Fruit fly (Drosophila melanogaster) whole organism, embryonic: ENCODE results near the gene eIF4G2.

ENCODE experiments used
- CG11247 ChIP-seq: fragments of 200-800 bp; sonication (Bioruptor generic); IDR thresholded peaks from 2 replicates; pipeline ENCODE4 v1.3.6; 2022; ENCODE audit warnings: missing biosample characterization, missing genetic modification characterization
- CG11696 ChIP-seq: fragments of 200-800 bp; sonication (Bioruptor generic); IDR thresholded peaks from 2 replicates; pipeline ENCODE4 v1.3.6; 2022; ENCODE audit warnings: missing biosample characterization, missing genetic modification characterization
- CG17568 ChIP-seq: fragments of 200-800 bp; sonication (Bioruptor generic); optimal IDR thresholded peaks from 2 replicates; lab custom pipeline; 2018; ENCODE audit warnings: missing biosample characterization, mild to moderate bottlenecking, missing genetic modification characterization, moderate library complexity
- CG17912 ChIP-seq: fragments of 200-800 bp; sonication (Bioruptor generic); optimal IDR thresholded peaks from 2 replicates; lab custom pipeline; 2018; ENCODE audit warnings: missing biosample characterization, mild to moderate bottlenecking, missing genetic modification characterization
- CG18764 ChIP-seq: fragments of 200-800 bp; sonication (Bioruptor generic); optimal IDR thresholded peaks from 3 replicates; lab custom pipeline; 2016; ENCODE audit warnings: missing biosample characterization, missing genetic modification characterization
- CG2712 ChIP-seq: fragments of 200-800 bp; optimal IDR thresholded peaks from 3 replicates; lab custom pipeline; 2019; ENCODE audit warnings: missing biosample characterization, mild to moderate bottlenecking, missing genetic modification characterization, moderate library complexity
- CG2889 ChIP-seq: fragments of 200-800 bp; sonication (Bioruptor generic); IDR thresholded peaks from 3 replicates; pipeline ENCODE4 v1.3.6; 2022; ENCODE audit warnings: missing biosample characterization, missing genetic modification characterization
- CG3163 ChIP-seq: fragments of 200-800 bp; sonication (Bioruptor generic); optimal IDR thresholded peaks from 3 replicates; lab custom pipeline; 2016; ENCODE audit warnings: missing biosample characterization, missing genetic modification characterization
- CG32532 ChIP-seq: fragments of 200-800 bp; sonication (Bioruptor generic); IDR thresholded peaks from 2 replicates; pipeline ENCODE4 v1.3.6; 2022; ENCODE audit warnings: missing biosample characterization, missing genetic modification characterization
- CG3838 ChIP-seq: fragments of 200-800 bp; sonication (Bioruptor generic); optimal IDR thresholded peaks from 3 replicates; lab custom pipeline; 2016; ENCODE audit warnings: missing biosample characterization, missing genetic modification characterization
- CG4617 ChIP-seq: fragments of 200-800 bp; sonication (Bioruptor generic); optimal IDR thresholded peaks from 3 replicates; lab custom pipeline; 2016; ENCODE audit warnings: missing biosample characterization, missing genetic modification characterization, borderline replicate concordance
- CG4820 ChIP-seq: fragments of 200-800 bp; sonication (Bioruptor generic); optimal IDR thresholded peaks from 3 replicates; lab custom pipeline; 2016; ENCODE audit warnings: missing biosample characterization, missing genetic modification characterization
- CG6854 ChIP-seq: fragments of 200-800 bp; sonication (Bioruptor generic); optimal IDR thresholded peaks from 3 replicates; lab custom pipeline; 2017; ENCODE audit warnings: missing biosample characterization, mild to moderate bottlenecking, missing genetic modification characterization
- CG7839 ChIP-seq: fragments of 200-800 bp; sonication (Bioruptor generic); optimal IDR thresholded peaks from 3 replicates; lab custom pipeline; 2018; ENCODE audit warnings: missing biosample characterization, mild to moderate bottlenecking, missing genetic modification characterization, moderate library complexity
- CG8290 ChIP-seq, 3 experiments: fragments of 200-800 bp; sonication (Bioruptor generic); optimal IDR thresholded peaks; 2 replicates each; lab custom pipeline; 2016 to 2019; ENCODE audit warnings: missing biosample characterization in 3 of 3, missing genetic modification characterization in 3 of 3, mild to moderate bottlenecking in 2 of 3, moderate library complexity in 1 of 3
- CG9437 ChIP-seq: fragments of 200-800 bp; sonication (Bioruptor generic); optimal IDR thresholded peaks from 2 replicates; lab custom pipeline; 2018; ENCODE audit warnings: missing biosample characterization, mild to moderate bottlenecking, missing genetic modification characterization
- CTCF ChIP-seq: fragments of 200-800 bp; sonication (Bioruptor generic); optimal IDR thresholded peaks from 2 replicates; lab custom pipeline; 2017; ENCODE audit warnings: missing biosample characterization, mild to moderate bottlenecking, missing genetic modification characterization, moderate library complexity
- D ChIP-seq, 2 experiments: fragments of 200-800 bp in 1 of 2; fragments of >200 bp in 1 of 2; sonication (Bioruptor generic) in 1 of 2; optimal IDR thresholded peaks; 2 replicates in 1 of 2; 3 replicates in 1 of 2; lab custom pipeline; 2017; ENCODE audit warnings: mild to moderate bottlenecking in 1 of 2, missing biosample characterization in 1 of 2, missing genetic modification characterization in 1 of 2, missing genetic modification reagents in 1 of 2
- Dek ChIP-seq: fragments of 200-800 bp; sonication (Bioruptor generic); optimal IDR thresholded peaks from 3 replicates; lab custom pipeline; 2019; ENCODE audit warnings: missing biosample characterization, mild to moderate bottlenecking, missing genetic modification characterization, moderate library complexity
- Dfd ChIP-seq, 2 experiments: fragments of >200 bp; optimal IDR thresholded peaks; 2 replicates each; lab custom pipeline; 2017; ENCODE audit warnings: missing biosample characterization in 2 of 2, missing genetic modification characterization in 2 of 2
- E2f2 ChIP-seq: fragments of 200-800 bp; sonication (Bioruptor generic); IDR thresholded peaks from 2 replicates; pipeline ENCODE4 v1.3.6; 2022; ENCODE audit warnings: missing biosample characterization, missing genetic modification characterization
- Gsc ChIP-seq: fragments of 200-800 bp; sonication (Bioruptor generic); IDR thresholded peaks from 2 replicates; pipeline ENCODE4 v1.3.6; 2022; ENCODE audit warnings: missing biosample characterization, missing genetic modification characterization
- Hand ChIP-seq: fragments of 200-800 bp; sonication (Bioruptor generic); optimal IDR thresholded peaks from 2 replicates; lab custom pipeline; 2017; ENCODE audit warnings: mild to moderate bottlenecking, missing biosample characterization, missing genetic modification reagents, missing genetic modification characterization
- Hey ChIP-seq: fragments of 200-800 bp; sonication (Bioruptor generic); optimal IDR thresholded peaks from 3 replicates; lab custom pipeline; 2018; ENCODE audit warnings: missing biosample characterization, mild to moderate bottlenecking, missing genetic modification characterization
- Hr3 ChIP-seq: fragments of 200-800 bp; sonication (Bioruptor generic); optimal IDR thresholded peaks from 3 replicates; lab custom pipeline; 2016; ENCODE audit warnings: missing biosample characterization, missing genetic modification characterization
- Jarid2 ChIP-seq: fragments of 200-800 bp; sonication (Bioruptor generic); optimal IDR thresholded peaks from 3 replicates; lab custom pipeline; 2017; ENCODE audit warnings: mild to moderate bottlenecking, missing biosample characterization, missing genetic modification reagents, missing genetic modification characterization
- MESR4 ChIP-seq: fragments of 200-800 bp; sonication (Bioruptor generic); optimal IDR thresholded peaks from 2 replicates; lab custom pipeline; 2018; ENCODE audit warnings: missing biosample characterization, mild to moderate bottlenecking, missing genetic modification characterization, moderate library complexity
- Max ChIP-seq: fragments of 200-800 bp; sonication (Bioruptor generic); optimal IDR thresholded peaks from 2 replicates; lab custom pipeline; 2016; ENCODE audit warnings: missing biosample characterization, mild to moderate bottlenecking, missing genetic modification characterization
- Meics ChIP-seq: fragments of 200-800 bp; sonication (Bioruptor generic); optimal IDR thresholded peaks from 2 replicates; lab custom pipeline; 2017; ENCODE audit warnings: missing biosample characterization, mild to moderate bottlenecking, missing genetic modification characterization
- NFAT ChIP-seq: fragments of 200-800 bp; sonication (Bioruptor generic); IDR thresholded peaks from 2 replicates; pipeline ENCODE4 v1.3.6; 2022; ENCODE audit warnings: missing biosample characterization, missing genetic modification characterization
- Oaz ChIP-seq: fragments of 200-800 bp; sonication (Bioruptor generic); IDR thresholded peaks from 2 replicates; pipeline ENCODE4 v1.3.6; 2022; ENCODE audit warnings: missing biosample characterization, missing genetic modification characterization
- Ptx1 ChIP-seq: fragments of 200-800 bp; sonication (Bioruptor generic); IDR thresholded peaks from 2 replicates; pipeline ENCODE4 v1.3.6; 2022; ENCODE audit warnings: missing biosample characterization, missing genetic modification characterization
- Sry-β ChIP-seq: fragments of 200-800 bp; sonication (Bioruptor generic); optimal IDR thresholded peaks from 2 replicates; lab custom pipeline; 2018; ENCODE audit warnings: missing biosample characterization, mild to moderate bottlenecking, missing genetic modification characterization, moderate library complexity
- Stat92E ChIP-seq, 3 experiments: fragments of >200 bp in 2 of 3; fragments of 200-800 bp in 1 of 3; sonication (Bioruptor generic) in 1 of 3; optimal IDR thresholded peaks; 2 replicates each; lab custom pipeline; 2017 to 2019; ENCODE audit warnings: missing biosample characterization in 3 of 3, missing genetic modification characterization in 3 of 3, mild to moderate bottlenecking in 1 of 3, moderate library complexity in 1 of 3
- Xbp1 ChIP-seq: fragments of 200-800 bp; sonication (Bioruptor generic); optimal IDR thresholded peaks from 3 replicates; lab custom pipeline; 2016; ENCODE audit warnings: missing biosample characterization, mild to moderate bottlenecking, missing genetic modification characterization
- Xrp1 ChIP-seq: fragments of 200-800 bp; sonication (Bioruptor generic); IDR thresholded peaks from 2 replicates; pipeline ENCODE4 v1.3.6; 2022; ENCODE audit warnings: missing biosample characterization, missing genetic modification characterization
- cg ChIP-seq: fragments of 200-800 bp; sonication (Bioruptor generic); optimal IDR thresholded peaks from 3 replicates; lab custom pipeline; 2019; ENCODE audit warnings: missing biosample characterization, mild to moderate bottlenecking, missing genetic modification characterization, moderate library complexity
- dysf ChIP-seq: fragments of 200-800 bp; sonication (Bioruptor generic); IDR thresholded peaks from 3 replicates; pipeline ENCODE4 v1.3.6; 2022; ENCODE audit warnings: missing biosample characterization, missing genetic modification characterization
- lab ChIP-seq: fragments of 200-800 bp; sonication (Bioruptor generic); optimal IDR thresholded peaks from 3 replicates; lab custom pipeline; 2017; ENCODE audit warnings: missing biosample characterization, missing genetic modification characterization, mild to moderate bottlenecking, moderate library complexity, missing genetic modification reagents
- lbe ChIP-seq: fragments of 200-800 bp; sonication (Bioruptor generic); optimal IDR thresholded peaks from 2 replicates; lab custom pipeline; 2016; ENCODE audit warnings: missing biosample characterization, mild to moderate bottlenecking, missing genetic modification characterization
- mirr ChIP-seq: fragments of 200-800 bp; sonication (Bioruptor generic); optimal IDR thresholded peaks from 3 replicates; lab custom pipeline; 2018; ENCODE audit warnings: missing biosample characterization, mild to moderate bottlenecking, missing genetic modification characterization
- pb ChIP-seq: fragments of 200-800 bp; sonication (Bioruptor generic); optimal IDR thresholded peaks from 3 replicates; lab custom pipeline; 2016; ENCODE audit warnings: missing biosample characterization, missing genetic modification characterization
- sens-2 ChIP-seq: fragments of 200-800 bp; sonication (Bioruptor generic); IDR thresholded peaks from 2 replicates; pipeline ENCODE4 v1.3.6; 2022; ENCODE audit warnings: missing biosample characterization, missing genetic modification characterization
- sisA ChIP-seq: fragments of 200-800 bp; sonication (Bioruptor generic); IDR thresholded peaks from 2 replicates; pipeline ENCODE4 v1.3.6; 2022; ENCODE audit warnings: missing biosample characterization, missing genetic modification characterization
- so ChIP-seq: fragments of 200-800 bp; sonication (Bioruptor generic); IDR thresholded peaks from 3 replicates; pipeline ENCODE4 v1.3.6; 2022; ENCODE audit warnings: missing biosample characterization, missing genetic modification characterization
- tio ChIP-seq: fragments of 200-800 bp; sonication (Bioruptor generic); optimal IDR thresholded peaks from 2 replicates; lab custom pipeline; 2017; ENCODE audit warnings: missing biosample characterization, missing genetic modification characterization, inconsistent platforms
- trh ChIP-seq: fragments of 200-800 bp; sonication (Bioruptor generic); optimal IDR thresholded peaks from 2 replicates; lab custom pipeline; 2016; ENCODE audit warnings: missing biosample characterization, missing genetic modification characterization

Gene eIF4G2

dm6 chr3R:23782456-23783402 is 36.3 kb downstream of the eIF4G2 start (continued):
- peak; percentile 91 for TF ChIP-seq CG4820 (GFP tag; lab: Kevin White, UChicago)
- TF ChIP-seq Hr3, result peak; percentile 89
- TF ChIP-seq CG32532 (GFP tag; lab: Robert Waterston, UW), result peak; percentile 30
- peak; percentile 89 for TF ChIP-seq sisA (GFP tag; lab: Robert Waterston, UW)
- peak; percentile 51 for TF ChIP-seq D (optimal IDR thresholded peaks at IDR 0.05; lab: Kevin White, UChicago)
- TF ChIP-seq D (GFP tag; optimal IDR thresholded peaks at IDR 0.05; lab: Kevin White, UChicago), result peak; percentile 96
- peak; percentile 85 for TF ChIP-seq tio (GFP tag; lab: Kevin White, UChicago)
- peak; percentile 81 for TF ChIP-seq Gsc (GFP tag; lab: Robert Waterston, UW)
- TF ChIP-seq cg (GFP tag; lab: Kevin White, UChicago), result peak; percentile 36
- TF ChIP-seq trh (GFP tag; lab: Kevin White, UChicago), result peak; percentile 75
- peak; percentile 54 for TF ChIP-seq Jarid2 (GFP tag; lab: Kevin White, UChicago)
- peak; percentile 73 for TF ChIP-seq lbe (GFP tag; lab: Kevin White, UChicago)
- TF ChIP-seq Xrp1 (GFP tag; lab: Robert Waterston, UW), result peak; percentile 95
- peak; percentile 29 for TF ChIP-seq MESR4 (GFP tag; lab: Kevin White, UChicago)
- TF ChIP-seq sens-2 (GFP tag; lab: Robert Waterston, UW), result peak; percentile 62
- TF ChIP-seq CG11247 (GFP tag; lab: Robert Waterston, UW), result peak; percentile 63
- TF ChIP-seq so, result 0 out of 3 replicates have a peak, but pooled peaks have one; percentile 28
- TF ChIP-seq Stat92E (GFP tag; optimal IDR thresholded peaks at IDR 0.05; lab: Kevin White, UChicago), result peak in 1 of 3 experiments; percentile 94
- TF ChIP-seq CG8290 (GFP tag; optimal IDR thresholded peaks at IDR 0.05; lab: Kevin White, UChicago), result peak; percentile 74
- TF ChIP-seq CG8290 (tag; optimal IDR thresholded peaks at IDR 0.05; lab: Kevin White, UChicago), result peak; percentile 79 to 89
- no peak for TF ChIP-seq Dfd (GFP tag; optimal IDR thresholded peaks at IDR 0.05; lab: Kevin White, UChicago)
- TF ChIP-seq Sry-β, result peak; percentile 71
- TF ChIP-seq Xbp1 (GFP tag; lab: Kevin White, UChicago), result peak; percentile 91
- peak; percentile 76 for TF ChIP-seq pb (GFP tag; lab: Kevin White, UChicago)
- peak; percentile 78 for TF ChIP-seq Meics
- peak; percentile 96 for TF ChIP-seq CG2712 (tag; lab: Kevin White, UChicago)
- TF ChIP-seq CG11696 (GFP tag; lab: Robert Waterston, UW), result no peak; the same call in 1 of the 2 replicates
- TF ChIP-seq Hey, result peak; percentile 85
- peak; percentile 64 for TF ChIP-seq CG4617 (GFP tag; lab: Kevin White, UChicago)
- TF ChIP-seq CG9437 (GFP tag; lab: Kevin White, UChicago), result peak; percentile 83
- peak; percentile 37 for TF ChIP-seq CG3163 (GFP tag; lab: Kevin White, UChicago)
- peak; percentile 22; the same call in 1 of the 2 replicates for TF ChIP-seq NFAT (GFP tag; lab: Robert Waterston, UW)
- peak; percentile 87 for TF ChIP-seq Max (GFP tag; lab: Kevin White, UChicago)
- peak; percentile 91 for TF ChIP-seq CG7839 (tag; lab: Kevin White, UChicago)
- TF ChIP-seq lab (GFP tag; lab: Kevin White, UChicago), result peak; percentile 86
- peak; percentile 77 for TF ChIP-seq CG18764
- no peak for TF ChIP-seq Hand
- TF ChIP-seq CG17568, result peak; percentile 73
- TF ChIP-seq Oaz (GFP tag; lab: Robert Waterston, UW), result no peak
- peak; percentile 43 for TF ChIP-seq CG6854 (GFP tag; lab: Kevin White, UChicago)
- peak; percentile 49 for TF ChIP-seq CTCF (GFP tag; lab: Kevin White, UChicago)
- peak; percentile 98 for TF ChIP-seq mirr
- peak; percentile 67; the same call in 2 of the 3 replicates for TF ChIP-seq CG2889 (GFP tag; lab: Robert Waterston, UW)
- peak; percentile 10 for TF ChIP-seq CG17912
- TF ChIP-seq dysf (GFP tag; lab: Robert Waterston, UW), result peak; percentile 74; the same call in 2 of the 3 replicates
- peak; percentile 59; the same call in 1 of the 2 replicates for TF ChIP-seq E2f2
- TF ChIP-seq CG3838 (GFP tag; lab: Kevin White, UChicago), result peak; percentile 79
- TF ChIP-seq Ptx1 (GFP tag; lab: Robert Waterston, UW), result peak; percentile 90
- peak; percentile 66 for TF ChIP-seq Dek (tag; lab: Kevin White, UChicago)
